Worm (Caenorhabditis elegans) whole organism, L4 larva: ENCODE results near the gene ZK546.4.

Experiments used
- lin-1 ChIP-seq: fragments of 200-800 bp; sonication (Bioruptor generic); IDR thresholded peaks from 2 replicates; pipeline ENCODE4 v1.3.6; 2022; ENCODE audit warnings: missing genetic modification reagents, missing genetic modification characterization, missing compliant biosample characterization
- lsy-2 ChIP-seq, 2 experiments: fragments of 150-350 bp in 1 of 2; sonication (generic microtip) in 1 of 2; optimal IDR thresholded peaks; 2 replicates each; lab custom pipeline; 2014 to 2017; ENCODE audit warnings: missing biosample characterization in 2 of 2, missing genetic modification characterization in 2 of 2
- mes-2 ChIP-seq: sonication (generic microtip); optimal IDR thresholded peaks from 2 replicates; lab custom pipeline; 2016; ENCODE audit warnings: missing genotype, mild to moderate bottlenecking, missing genetic modification characterization, missing compliant biosample characterization; ENCODE audit not compliant: poor library complexity, severe bottlenecking
- nhr-237 ChIP-seq: sonication (generic microtip); optimal IDR thresholded peaks from 2 replicates; lab custom pipeline; 2017; ENCODE audit warnings: missing biosample characterization, missing genetic modification characterization
- tag-97 ChIP-seq: fragments of 200-800 bp; sonication (Bioruptor generic); IDR thresholded peaks from 2 replicates; pipeline ENCODE4 v1.3.6; 2022; ENCODE audit warnings: missing genetic modification characterization, missing compliant biosample characterization
- unc-62 ChIP-seq, 3 experiments: fragments of 150-350 bp in 1 of 3; sonication (generic microtip); optimal IDR thresholded peaks in 2 of 3; peaks in 1 of 3; 1 replicate in 1 of 3; 2 replicates in 2 of 3; lab custom pipeline; 2014 to 2017; ENCODE audit warnings: missing biosample characterization in 3 of 3, missing genetic modification characterization in 3 of 3, missing genetic modification reagents in 3 of 3, missing genotype in 1 of 3
- zag-1 ChIP-seq: fragments of 150-350 bp; optimal IDR thresholded peaks from 2 replicates; lab custom pipeline; 2014; ENCODE audit warnings: missing biosample characterization, missing genetic modification characterization

DNA sequence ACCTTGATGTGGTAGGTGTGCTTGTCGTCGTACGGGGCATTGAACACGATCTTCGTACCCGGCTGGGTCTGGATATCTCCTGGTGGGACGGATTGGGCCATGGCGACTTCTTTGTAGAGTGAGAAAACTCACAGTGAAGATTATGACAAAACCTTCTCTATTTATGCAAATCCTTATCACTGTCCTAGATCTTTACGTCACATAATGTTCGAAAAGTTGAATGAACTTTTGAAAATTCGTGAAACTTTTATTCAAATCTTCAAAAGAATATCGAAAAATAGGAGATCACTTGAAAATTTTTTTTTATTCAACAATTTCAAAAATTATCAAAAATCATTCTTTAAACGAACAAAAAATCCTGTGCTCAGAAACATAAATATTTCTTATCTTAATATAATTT, 45.2 kb upstream of the ZK546.4 start, which contains the start of gene msp-33:
- TF ChIP-seq lsy-2 (tag; optimal IDR thresholded peaks at IDR 0.05; lab: Kevin White, UChicago) (no peak), lin-1 (GFP tag; lab: Robert Waterston, UW) (no peak), tag-97 (no peak), unc-62 (GFP tag; optimal IDR thresholded peaks at IDR 0.05 in 1 of 2; lab: Kevin White, UChicago) (no peak), unc-62 (tag; optimal IDR thresholded peaks at IDR 0.05; lab: Kevin White, UChicago) (no peak), mes-2 (tag; lab: Kevin White, UChicago) (no peak), nhr-237 (tag; lab: Kevin White, UChicago) (no peak), zag-1 (tag; lab: Kevin White, UChicago) (no peak)
